Worm (Caenorhabditis elegans) whole organism, L4 larva: Measurements from ENCODE around the gene K11D12.11.

Experiments used
- F37D6.2 ChIP-seq: sonication (generic microtip); optimal IDR thresholded peaks from 2 replicates; lab custom pipeline; 2016; ENCODE audit warnings: mild to moderate bottlenecking, missing genetic modification characterization, missing compliant biosample characterization
- F49E8.2 ChIP-seq: sonication (generic microtip); optimal IDR thresholded peaks from 2 replicates; lab custom pipeline; 2016; ENCODE audit warnings: missing compliant biosample characterization, mild to moderate bottlenecking, missing genetic modification characterization, borderline replicate concordance
- T26A8.4 ChIP-seq: fragments of 200-800 bp; sonication (Bioruptor generic); IDR thresholded peaks from 2 replicates; pipeline ENCODE4 v1.3.6; 2022; ENCODE audit warnings: missing genetic modification characterization, missing compliant biosample characterization
- Y5F2A.4 ChIP-seq: fragments of 200-800 bp; sonication (Bioruptor generic); optimal IDR thresholded peaks from 2 replicates; lab custom pipeline; 2018; ENCODE audit warnings: mild to moderate bottlenecking, missing genetic modification characterization, missing compliant biosample characterization
- Y75B8A.6 ChIP-seq: fragments of 200-800 bp; sonication (Bioruptor generic); IDR thresholded peaks from 2 replicates; pipeline ENCODE4 v1.3.6; 2022; ENCODE audit warnings: missing genetic modification reagents, missing genetic modification characterization, missing compliant biosample characterization
- aha-1 ChIP-seq: fragments of 150-350 bp; peaks from one replicate; lab custom pipeline; 2014; ENCODE audit warnings: missing biosample characterization, missing genetic modification characterization
- ama-1 ChIP-seq: fragments of 150-350 bp; optimal IDR thresholded peaks from 2 replicates; lab custom pipeline; 2014; ENCODE audit warnings: inconsistent platforms, mixed read lengths
- attf-4 ChIP-seq: sonication (generic microtip); optimal IDR thresholded peaks from 3 replicates; lab custom pipeline; 2017; ENCODE audit warnings: missing biosample characterization, missing genetic modification characterization
- ceh-20 ChIP-seq: fragments of 200-800 bp; sonication (Bioruptor generic); IDR thresholded peaks from 2 replicates; pipeline ENCODE4 v1.3.6; 2022; ENCODE audit warnings: missing genetic modification reagents, missing genetic modification characterization, missing compliant biosample characterization
- cey-2 ChIP-seq: sonication (generic microtip); optimal IDR thresholded peaks from 3 replicates; lab custom pipeline; 2017; ENCODE audit warnings: missing genetic modification characterization, mild to moderate bottlenecking, missing compliant biosample characterization, antibody characterized with exemption, borderline replicate concordance; ENCODE audit not compliant: insufficient read depth
- ctbp-1 ChIP-seq: fragments of 200-800 bp; sonication (Bioruptor generic); IDR thresholded peaks from 2 replicates; pipeline ENCODE4 v1.3.6; 2022; ENCODE audit warnings: missing genetic modification reagents, missing genetic modification characterization, missing compliant biosample characterization
- daf-12 ChIP-seq: fragments of 150-350 bp; optimal IDR thresholded peaks from 2 replicates; lab custom pipeline; 2014; ENCODE audit warnings: missing biosample characterization, missing genetic modification reagents, missing genetic modification characterization
- daf-19 ChIP-seq: fragments of 200-800 bp; sonication (Bioruptor generic); conservative IDR thresholded peaks from 2 replicates; pipeline ENCODE4 v1.3.6; 2022; ENCODE audit warnings: missing genetic modification characterization, missing compliant biosample characterization
- daf-8 ChIP-seq: fragments of 200-800 bp; sonication (Bioruptor generic); IDR thresholded peaks from 2 replicates; pipeline ENCODE4 v1.3.6; 2022; ENCODE audit warnings: missing genetic modification characterization, missing compliant biosample characterization
- dmd-6 ChIP-seq: fragments of 200-800 bp; sonication (Bioruptor generic); IDR thresholded peaks from 2 replicates; pipeline ENCODE4 v1.3.6; 2022; ENCODE audit warnings: missing genetic modification reagents, missing genetic modification characterization, missing compliant biosample characterization
- dmd-8 ChIP-seq: fragments of 200-800 bp; sonication (Bioruptor generic); IDR thresholded peaks from 2 replicates; pipeline ENCODE4 v1.3.6; 2022; ENCODE audit warnings: missing genetic modification characterization, missing compliant biosample characterization
- fkh-10 ChIP-seq: fragments of 150-350 bp; optimal IDR thresholded peaks from 2 replicates; lab custom pipeline; 2014; ENCODE audit warnings: missing biosample characterization, missing genetic modification reagents, missing genetic modification characterization
- gei-8 ChIP-seq: fragments of 200-800 bp; sonication (Bioruptor generic); optimal IDR thresholded peaks from 2 replicates; lab custom pipeline; 2018; ENCODE audit warnings: mild to moderate bottlenecking, missing genetic modification characterization, missing compliant biosample characterization
- hlh-11 ChIP-seq: fragments of 200-800 bp; sonication (Bioruptor generic); optimal IDR thresholded peaks from 2 replicates; lab custom pipeline; 2018; ENCODE audit warnings: mild to moderate bottlenecking, missing genetic modification characterization, missing compliant biosample characterization
- hmg-1.1 ChIP-seq: fragments of 200-800 bp; sonication (Bioruptor generic); IDR thresholded peaks from 2 replicates; pipeline ENCODE4 v1.3.6; 2022; ENCODE audit warnings: missing genetic modification reagents, missing genetic modification characterization, missing compliant biosample characterization
- lin-1 ChIP-seq: fragments of 200-800 bp; sonication (Bioruptor generic); IDR thresholded peaks from 2 replicates; pipeline ENCODE4 v1.3.6; 2022; ENCODE audit warnings: missing genetic modification reagents, missing genetic modification characterization, missing compliant biosample characterization
- lin-15B ChIP-seq: fragments of 150-350 bp; sonication (generic microtip); optimal IDR thresholded peaks from 3 replicates; lab custom pipeline; 2014; ENCODE audit warnings: missing biosample characterization, missing genetic modification characterization
- lin-39 ChIP-seq: fragments of 150-350 bp; optimal IDR thresholded peaks from 2 replicates; lab custom pipeline; 2014; ENCODE audit warnings: missing biosample characterization, missing genetic modification reagents, missing genetic modification characterization
- madf-5 ChIP-seq, 2 experiments: fragments of 200-800 bp; sonication (Bioruptor generic); IDR thresholded peaks; 2 replicates each; pipeline ENCODE4 v1.3.6; 2022; ENCODE audit warnings: missing compliant biosample characterization in 2 of 2, missing genetic modification characterization in 2 of 2
- mdt-29 ChIP-seq: fragments of 200-800 bp; sonication (Bioruptor generic); IDR thresholded peaks from 2 replicates; pipeline ENCODE4 v1.3.6; 2022; ENCODE audit warnings: missing genetic modification reagents, missing genetic modification characterization, missing compliant biosample characterization
- nhr-10 ChIP-seq: fragments of 150-350 bp; optimal IDR thresholded peaks from 2 replicates; lab custom pipeline; 2014; ENCODE audit warnings: missing biosample characterization, missing genetic modification characterization
- nhr-102 ChIP-seq: sonication (generic microtip); optimal IDR thresholded peaks from 2 replicates; lab custom pipeline; 2016; ENCODE audit warnings: mild to moderate bottlenecking, missing genetic modification characterization, moderate library complexity, missing compliant biosample characterization
- nhr-111 ChIP-seq: fragments of 200-800 bp; sonication (Bioruptor generic); optimal IDR thresholded peaks from 2 replicates; lab custom pipeline; 2018; ENCODE audit warnings: mild to moderate bottlenecking, missing genetic modification characterization, missing compliant biosample characterization
- nhr-237 ChIP-seq: sonication (generic microtip); optimal IDR thresholded peaks from 2 replicates; lab custom pipeline; 2017; ENCODE audit warnings: missing biosample characterization, missing genetic modification characterization
- nhr-28 ChIP-seq: fragments of 150-350 bp; optimal IDR thresholded peaks from 2 replicates; lab custom pipeline; 2014; ENCODE audit warnings: missing biosample characterization, missing genetic modification characterization
- nhr-42 ChIP-seq: fragments of 200-800 bp; sonication (Bioruptor generic); IDR thresholded peaks from 2 replicates; pipeline ENCODE4 v1.3.6; 2022; ENCODE audit warnings: missing genetic modification characterization, missing compliant biosample characterization
- nhr-6 ChIP-seq: fragments of 150-350 bp; optimal IDR thresholded peaks from 2 replicates; lab custom pipeline; 2014; ENCODE audit warnings: missing biosample characterization, missing genetic modification characterization
- nhr-77 ChIP-seq: fragments of 150-350 bp; optimal IDR thresholded peaks from 2 replicates; lab custom pipeline; 2014; ENCODE audit warnings: missing biosample characterization, missing genetic modification characterization
- pha-4 ChIP-seq, 2 experiments: fragments of 150-350 bp in 1 of 2; fragments of 200-800 bp in 1 of 2; sonication (Bioruptor generic) in 1 of 2; IDR thresholded peaks in 1 of 2; optimal IDR thresholded peaks in 1 of 2; 2 replicates each; pipeline versions ENCODE4 v1.3.6 to Lab custom; 2014 to 2022; ENCODE audit warnings: missing genetic modification characterization in 2 of 2, missing genetic modification reagents in 2 of 2, missing biosample characterization in 1 of 2, missing compliant biosample characterization in 1 of 2
- php-3 ChIP-seq: fragments of 200-800 bp; sonication (Bioruptor generic); IDR thresholded peaks from 2 replicates; pipeline ENCODE4 v1.3.6; 2022; ENCODE audit warnings: missing genetic modification reagents, missing genetic modification characterization, missing compliant biosample characterization
- saeg-2 ChIP-seq: fragments of 200-800 bp; sonication (Bioruptor generic); IDR thresholded peaks from 2 replicates; pipeline ENCODE4 v1.3.6; 2022; ENCODE audit warnings: missing genetic modification reagents, missing genetic modification characterization, missing compliant biosample characterization
- sdz-12 ChIP-seq: fragments of 200-800 bp; sonication (Bioruptor generic); optimal IDR thresholded peaks from 2 replicates; lab custom pipeline; 2018; ENCODE audit warnings: mild to moderate bottlenecking, missing genetic modification characterization, missing compliant biosample characterization
- spr-3 ChIP-seq: fragments of 200-800 bp; sonication (Bioruptor generic); optimal IDR thresholded peaks from 2 replicates; lab custom pipeline; 2018; ENCODE audit warnings: mild to moderate bottlenecking, missing genetic modification characterization, missing compliant biosample characterization
- tra-1 ChIP-seq: fragments of 200-800 bp; sonication (Bioruptor generic); IDR thresholded peaks from 2 replicates; pipeline ENCODE4 v1.3.6; 2022; ENCODE audit warnings: missing genetic modification reagents, missing genetic modification characterization, missing compliant biosample characterization
- unc-130 ChIP-seq: sonication (generic microtip); optimal IDR thresholded peaks from 2 replicates; lab custom pipeline; 2016; ENCODE audit warnings: missing genetic modification reagents, missing genetic modification characterization, missing compliant biosample characterization
- unc-62 ChIP-seq, 3 experiments: fragments of 150-350 bp in 1 of 3; sonication (generic microtip); optimal IDR thresholded peaks in 2 of 3; peaks in 1 of 3; 1 replicate in 1 of 3; 2 replicates in 2 of 3; lab custom pipeline; 2014 to 2017; ENCODE audit warnings: missing biosample characterization in 3 of 3, missing genetic modification characterization in 3 of 3, missing genetic modification reagents in 3 of 3, missing genotype in 1 of 3
- zfp-2 ChIP-seq: sonication (generic microtip); optimal IDR thresholded peaks from 2 replicates; lab custom pipeline; 2016; ENCODE audit warnings: mild to moderate bottlenecking, missing genetic modification characterization, missing compliant biosample characterization
- zip-2 ChIP-seq: fragments of 150-350 bp; optimal IDR thresholded peaks from 2 replicates; lab custom pipeline; 2014; ENCODE audit warnings: missing biosample characterization, missing genetic modification characterization
- ztf-11 ChIP-seq: fragments of 150-350 bp; optimal IDR thresholded peaks from 2 replicates; lab custom pipeline; 2014; ENCODE audit warnings: missing biosample characterization, missing genetic modification characterization

K11D12.11 gene

ce11 chrV:5026438-5026837, 13.0 kb downstream of the K11D12.11 start (continued):
- TF ChIP-seq lin-1 (GFP tag; lab: Robert Waterston, UW) (no peak), F37D6.2 (no peak)

- peak; percentile 10 for TF ChIP-seq hlh-11 (tag; lab: Kevin White, UChicago)
- TF ChIP-seq nhr-77 (tag; lab: Kevin White, UChicago) = no peak
- TF ChIP-seq nhr-6 (tag; lab: Kevin White, UChicago) = no peak
- TF ChIP-seq fkh-10 = no peak
- TF ChIP-seq ceh-20 (GFP tag; lab: Robert Waterston, UW) = no peak
Measured at ce11 chrV:5023355-5023754, 16.0 kb downstream of the K11D12.11 start.

- TF ChIP-seq tra-1 (GFP tag; lab: Robert Waterston, UW) (no peak), daf-12 (no peak), unc-62 (GFP tag; optimal IDR thresholded peaks at IDR 0.05 in 1 of 2; lab: Kevin White, UChicago) (peak in 1 of 2 experiments; percentile 97), unc-62 (tag; optimal IDR thresholded peaks at IDR 0.05; lab: Kevin White, UChicago) (no peak), hmg-1.1 (GFP tag; lab: Robert Waterston, UW) (no peak), dmd-6 (GFP tag; lab: Robert Waterston, UW) (peak; percentile 46; the same call in 1 of the 2 replicates), F37D6.2 (no peak), nhr-10 (tag; lab: Kevin White, UChicago) (no peak), nhr-28 (tag; lab: Kevin White, UChicago) (peak; percentile 61), mdt-29 (GFP tag; lab: Robert Waterston, UW) (no peak), ama-1 (lab: Kevin White, UChicago) (no peak), cey-2 (tag; lab: Kevin White, UChicago) (no peak), daf-19 (GFP tag; lab: Robert Waterston, UW) (no peak), spr-3 (no peak)
- TF ChIP-seq, all 104 proteins: peak for 3
Measured at ce11 chrV:5018810-5019274, 20.6 kb downstream of the K11D12.11 start, which contains the start of gene srr-4. TSS of gene srr-4 (plus strand) at chrV:5019224.

- TF ChIP-seq Y75B8A.6 (GFP tag; lab: Robert Waterston, UW) (no peak), nhr-237 (no peak), saeg-2 (GFP tag; lab: Robert Waterston, UW) (no peak), nhr-42 (GFP tag; lab: Robert Waterston, UW) (no peak), nhr-28 (tag; lab: Kevin White, UChicago) (peak; percentile 96), unc-62 (GFP tag; optimal IDR thresholded peaks at IDR 0.05 in 1 of 2; lab: Kevin White, UChicago) (peak in 1 of 2 experiments; percentile 77), unc-62 (tag; optimal IDR thresholded peaks at IDR 0.05; lab: Kevin White, UChicago) (no peak), dmd-6 (GFP tag; lab: Robert Waterston, UW) (peak; percentile 62), madf-5 (GFP tag; IDR thresholded peaks at IDR 0.05; lab: Robert Waterston, UW) (no peak), lin-15B (tag; lab: Kevin White, UChicago) (no peak), nhr-102 (tag; lab: Kevin White, UChicago) (peak; percentile 73), pha-4 (GFP tag; IDR thresholded peaks at IDR 0.05; lab: Robert Waterston, UW) (no peak), pha-4 (tag; optimal IDR thresholded peaks at IDR 0.05; lab: Kevin White, UChicago) (no peak), zfp-2 (tag; lab: Kevin White, UChicago) (no peak), lin-39 (tag; lab: Kevin White, UChicago) (no peak), php-3 (GFP tag; lab: Robert Waterston, UW) (peak; percentile 91), F49E8.2 (tag; lab: Kevin White, UChicago) (no peak), nhr-111 (GFP tag; lab: Kevin White, UChicago) (no peak), unc-130 (GFP tag; lab: Kevin White, UChicago) (no peak), lin-1 (GFP tag; lab: Robert Waterston, UW) (peak; percentile 44; the same call in 1 of the 2 replicates), attf-4 (tag; lab: Kevin White, UChicago) (no peak), sdz-12 (no peak), F37D6.2 (no peak), mdt-29 (GFP tag; lab: Robert Waterston, UW) (no peak), T26A8.4 (GFP tag; lab: Robert Waterston, UW) (no peak), daf-8 (no peak), dmd-8 (GFP tag; lab: Robert Waterston, UW) (no peak), gei-8 (GFP tag; lab: Kevin White, UChicago) (no peak), aha-1 (tag; lab: Kevin White, UChicago) (no peak), Y5F2A.4 (GFP tag; lab: Kevin White, UChicago) (no peak), ztf-11 (no peak), zip-2 (tag; lab: Kevin White, UChicago) (no peak), ctbp-1 (GFP tag; lab: Robert Waterston, UW) (no peak)
Measured at ce11 chrV:5018067-5018466, 21.3 kb downstream of the K11D12.11 start.
